Worm (Caenorhabditis elegans) whole organism, early embryonic: ENCODE results near the gene C55A6.6.

Source experiments
- F13C5.2 ChIP-seq: sonication (generic microtip); optimal IDR thresholded peaks from 2 replicates; lab custom pipeline; 2017; ENCODE audit warnings: mild to moderate bottlenecking, missing genetic modification characterization, inconsistent platforms, missing compliant biosample characterization
- aly-1 ChIP-seq: sonication (generic microtip); optimal IDR thresholded peaks from 2 replicates; lab custom pipeline; 2016; ENCODE audit warnings: missing genetic modification characterization, missing compliant biosample characterization
- ama-1 ChIP-seq: fragments of 150-350 bp; optimal IDR thresholded peaks from 2 replicates; lab custom pipeline; 2014
- ets-7 ChIP-seq: sonication (generic microtip); optimal IDR thresholded peaks from 2 replicates; lab custom pipeline; 2016; ENCODE audit warnings: missing genotype, missing genetic modification characterization, missing compliant biosample characterization
- flt-1 ChIP-seq: fragments of 200-800 bp; sonication (Bioruptor generic); IDR thresholded peaks from 2 replicates; pipeline ENCODE4 v1.3.6; 2022; ENCODE audit warnings: missing genetic modification characterization, missing compliant biosample characterization
- hmg-4 ChIP-seq: fragments of 200-800 bp; sonication (Bioruptor generic); optimal IDR thresholded peaks from 2 replicates; lab custom pipeline; 2018; ENCODE audit warnings: mild to moderate bottlenecking, missing genetic modification characterization, missing compliant biosample characterization
- hnd-1 ChIP-seq: sonication (generic microtip); optimal IDR thresholded peaks from 2 replicates; lab custom pipeline; 2016; ENCODE audit warnings: missing genetic modification characterization, missing compliant biosample characterization
- pes-1 ChIP-seq: fragments of 200-800 bp; sonication (Bioruptor generic); IDR thresholded peaks from 2 replicates; pipeline ENCODE4 v1.3.6; 2022; ENCODE audit warnings: missing genetic modification reagents, missing genetic modification characterization, missing compliant biosample characterization
- scrt-1 ChIP-seq: fragments of 200-800 bp; sonication (Bioruptor generic); IDR thresholded peaks from 2 replicates; pipeline ENCODE4 v1.3.6; 2022; ENCODE audit warnings: missing genetic modification characterization, missing compliant biosample characterization
- sea-1 ChIP-seq: fragments of 200-800 bp; sonication (Bioruptor generic); conservative IDR thresholded peaks from 2 replicates; pipeline ENCODE4 v1.3.6; 2022; ENCODE audit warnings: missing genetic modification characterization, missing compliant biosample characterization
- tbx-11 ChIP-seq: fragments of 200-800 bp; sonication (Bioruptor generic); IDR thresholded peaks from 2 replicates; pipeline ENCODE4 v1.3.6; 2022; ENCODE audit warnings: missing genetic modification characterization, missing compliant biosample characterization
- tbx-37 ChIP-seq: fragments of 200-800 bp; sonication (Bioruptor generic); conservative IDR thresholded peaks from 2 replicates; pipeline ENCODE4 v1.3.6; 2022; ENCODE audit warnings: missing genetic modification reagents, missing genetic modification characterization, missing compliant biosample characterization
- tra-4 ChIP-seq: sonication (generic microtip); optimal IDR thresholded peaks from 2 replicates; lab custom pipeline; 2017; ENCODE audit warnings: missing genetic modification characterization, missing compliant biosample characterization

DNA sequence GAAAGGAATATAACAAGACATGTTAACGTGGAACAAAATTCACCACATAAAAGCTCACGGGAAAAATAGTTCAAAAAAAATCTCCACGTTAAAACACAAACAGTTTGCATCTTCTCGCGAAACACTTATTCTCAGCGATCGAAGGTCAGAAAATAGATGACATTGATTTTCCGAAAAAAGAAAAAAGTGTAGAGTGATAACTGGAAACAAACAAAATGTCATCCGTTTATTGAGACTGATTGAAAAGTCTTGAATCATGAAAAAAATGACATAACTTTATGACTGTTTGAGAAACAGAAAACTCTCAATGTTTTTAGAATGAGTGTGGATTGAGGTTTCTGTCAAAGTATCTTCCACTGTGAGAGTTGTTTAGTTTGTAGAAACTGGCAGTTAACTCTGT, 3.3 kb upstream of the C55A6.6 start, which contains the start of gene C55A6.4:
- no peak for TF ChIP-seq ama-1 (lab: Kevin White, UChicago)
- no peak for TF ChIP-seq pes-1
- TF ChIP-seq tra-4 (tag; lab: Kevin White, UChicago), result no peak
- TF ChIP-seq ets-7 (tag; lab: Kevin White, UChicago), result no peak
- no peak for TF ChIP-seq aly-1 (tag; lab: Kevin White, UChicago)
- TF ChIP-seq hnd-1, result no peak
- no peak for TF ChIP-seq scrt-1 (GFP tag; lab: Robert Waterston, UW)
- no peak for TF ChIP-seq F13C5.2 (tag; lab: Kevin White, UChicago)
- TF ChIP-seq sea-1 (GFP tag; lab: Robert Waterston, UW), result no peak
- no peak for TF ChIP-seq tbx-37 (GFP tag; lab: Robert Waterston, UW)
- no peak for TF ChIP-seq flt-1
- TF ChIP-seq hmg-4 (GFP tag; lab: Kevin White, UChicago), result no peak
- TF ChIP-seq tbx-11 (GFP tag; lab: Robert Waterston, UW), result no peak
